Worm (Caenorhabditis elegans) whole organism, young adult: Measurements from ENCODE around the gene ttr-53.

Experiments
- ztf-6 ChIP-seq: fragments of 200-800 bp; sonication (Bioruptor generic); IDR thresholded peaks from 2 replicates; pipeline ENCODE4 v1.3.6; 2022; ENCODE audit warnings: missing genetic modification reagents, missing genetic modification characterization, missing compliant biosample characterization

The ttr-53 gene

ce11 chrIV:10206182-10206581 is 48.3 kb downstream of the ttr-53 start, which contains the start of gene K04D7.6:
K04D7.6 (minus strand) TSS chrIV:10206282.
- no peak for TF ChIP-seq ztf-6
